Worm (Caenorhabditis elegans): ENCODE results near the gene W01D2.3.

DNA sequence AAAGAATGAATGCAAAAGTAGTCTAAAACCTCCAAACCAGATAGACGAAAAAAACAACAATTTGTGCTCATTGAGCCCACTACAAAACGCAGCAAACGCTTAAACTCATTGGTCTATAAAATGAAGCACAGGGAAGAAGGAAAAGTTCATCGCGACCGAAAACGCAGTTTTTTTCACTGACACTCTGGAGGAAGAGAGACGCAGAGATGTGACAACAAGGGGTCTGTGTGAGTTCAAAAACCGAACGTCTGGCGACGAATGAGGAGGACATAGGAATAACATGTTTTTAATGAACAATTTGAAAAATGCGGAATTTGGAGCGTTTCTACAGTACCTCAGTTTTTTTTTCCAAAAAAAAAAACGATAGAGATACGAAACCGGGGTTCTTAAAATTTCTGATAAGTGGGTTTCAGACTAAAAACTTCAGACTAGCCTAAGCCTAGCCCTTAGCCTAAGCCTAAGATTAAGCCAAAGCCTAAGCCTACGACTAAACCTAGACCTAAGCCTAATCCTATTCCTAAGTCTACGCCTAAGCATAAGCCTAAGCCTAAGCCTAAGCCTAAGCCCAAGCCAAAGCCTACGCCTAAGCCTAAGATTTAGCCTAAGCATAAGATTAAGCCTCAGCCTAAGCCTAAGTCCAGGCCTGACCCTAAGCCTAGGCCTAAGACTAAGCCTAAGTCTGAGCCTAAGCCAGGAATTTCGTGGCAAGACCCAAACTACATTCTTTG lies 15.3 kb upstream of the W01D2.3 start:
- TF ChIP-seq snpc-4 (tag; optimal IDR thresholded peaks at IDR 0.05) (no peak), pha-4 (tag; optimal IDR thresholded peaks at IDR 0.05) (no peak), nhr-28 (tag; optimal IDR thresholded peaks at IDR 0.05) (no peak), ztf-11 (tag; optimal IDR thresholded peaks at IDR 0.05) (no peak), nhr-12 (tag; optimal IDR thresholded peaks at IDR 0.05) (no peak), ces-1 (GFP tag; optimal IDR thresholded peaks at IDR 0.05) (no peak), lin-32 (GFP tag; optimal IDR thresholded peaks at IDR 0.05) (no peak), elt-3 (tag; optimal IDR thresholded peaks at IDR 0.05) (no peak), nhr-237 (tag; optimal IDR thresholded peaks at IDR 0.05) (no peak), nhr-76 (tag; optimal IDR thresholded peaks at IDR 0.05) (no peak)
